Worm (Caenorhabditis elegans): ENCODE measurements around the gene srj-10.

ce11 chrV:16080039-16080438 lies 6.3 kb upstream of the srj-10 start:
- TF ChIP-seq lsy-2 (tag; optimal IDR thresholded peaks at IDR 0.05) (no peak), ztf-1 (GFP tag; conservative IDR thresholded peaks at IDR 0.05) (no peak), nhr-11 (tag; optimal IDR thresholded peaks at IDR 0.05) (no peak), snpc-4 (tag; optimal IDR thresholded peaks at IDR 0.05) (no peak), elt-1 (tag; optimal IDR thresholded peaks at IDR 0.05) (no peak), skn-1 (tag; optimal IDR thresholded peaks at IDR 0.05) (no peak), lin-11 (tag; optimal IDR thresholded peaks at IDR 0.05) (no peak), nhr-129 (tag; optimal IDR thresholded peaks at IDR 0.05) (no peak), nhr-12 (tag; optimal IDR thresholded peaks at IDR 0.05) (no peak), dmd-4 (tag; optimal IDR thresholded peaks at IDR 0.05) (no peak), R02D3.7 (tag; optimal IDR thresholded peaks at IDR 0.05) (no peak)

Data from whole organism, L2 larva.